Worm (Caenorhabditis elegans) whole organism, young adult: ENCODE measurements around the gene rpac-40.

Experiments
- B0019.2 ChIP-seq: fragments of 200-800 bp; sonication (Bioruptor generic); conservative IDR thresholded peaks from 2 replicates; pipeline ENCODE4 v1.3.6; 2022; ENCODE audit warnings: missing genetic modification reagents, missing genetic modification characterization, missing compliant biosample characterization
- B0035.1 ChIP-seq: sonication (generic microtip); optimal IDR thresholded peaks from 2 replicates; lab custom pipeline; 2016; ENCODE audit warnings: missing genetic modification characterization, mild to moderate bottlenecking, missing compliant biosample characterization, missing genotype, missing genetic modification reagents
- F22D6.2 ChIP-seq: sonication (generic microtip); optimal IDR thresholded peaks from 2 replicates; lab custom pipeline; 2016; ENCODE audit warnings: mild to moderate bottlenecking, missing genetic modification characterization, missing compliant biosample characterization
- F37B4.10 ChIP-seq: fragments of 200-800 bp; sonication (Bioruptor generic); IDR thresholded peaks from 2 replicates; pipeline ENCODE4 v1.3.6; 2022; ENCODE audit warnings: missing genetic modification characterization, missing compliant biosample characterization
- F57A8.1 ChIP-seq: fragments of 200-800 bp; sonication (Bioruptor generic); optimal IDR thresholded peaks from 2 replicates; lab custom pipeline; 2018; ENCODE audit warnings: mild to moderate bottlenecking, missing genetic modification characterization, moderate library complexity, missing compliant biosample characterization
- K11D2.4 ChIP-seq: fragments of 200-800 bp; sonication (Bioruptor generic); IDR thresholded peaks from 2 replicates; pipeline ENCODE4 v1.3.6; 2022; ENCODE audit warnings: missing genetic modification reagents, missing genetic modification characterization, missing compliant biosample characterization
- K12H6.12 ChIP-seq: fragments of 200-800 bp; sonication (Bioruptor generic); optimal IDR thresholded peaks from 2 replicates; lab custom pipeline; 2018; ENCODE audit warnings: mild to moderate bottlenecking, missing genetic modification characterization, missing compliant biosample characterization
- T26A5.8 ChIP-seq: sonication (generic microtip); optimal IDR thresholded peaks from 2 replicates; lab custom pipeline; 2016; ENCODE audit warnings: missing genetic modification characterization, missing compliant biosample characterization
- Y53G8AR.9 ChIP-seq: fragments of 200-800 bp; sonication (Bioruptor generic); conservative IDR thresholded peaks from 2 replicates; pipeline ENCODE4 v1.3.6; 2022; ENCODE audit warnings: missing genetic modification reagents, missing genetic modification characterization, missing compliant biosample characterization
- Y95B8A.8 ChIP-seq: fragments of 200-800 bp; sonication (Bioruptor generic); IDR thresholded peaks from 2 replicates; pipeline ENCODE4 v1.3.6; 2022; ENCODE audit warnings: missing genetic modification reagents, missing genetic modification characterization, missing compliant biosample characterization
- akir-1 ChIP-seq: fragments of 200-800 bp; sonication (Bioruptor generic); optimal IDR thresholded peaks from 2 replicates; lab custom pipeline; 2018; ENCODE audit warnings: mild to moderate bottlenecking, missing genetic modification characterization, moderate library complexity, missing compliant biosample characterization
- aptf-3 ChIP-seq: fragments of 200-800 bp; sonication (Bioruptor generic); IDR thresholded peaks from 2 replicates; pipeline ENCODE4 v1.3.6; 2022; ENCODE audit warnings: missing genetic modification characterization, missing compliant biosample characterization
- atf-7 ChIP-seq: sonication (generic microtip); optimal IDR thresholded peaks from 2 replicates; lab custom pipeline; 2017; ENCODE audit warnings: mild to moderate bottlenecking, missing genetic modification characterization, missing compliant biosample characterization
- attf-5 ChIP-seq: fragments of 200-800 bp; sonication (Bioruptor generic); optimal IDR thresholded peaks from 2 replicates; lab custom pipeline; 2018; ENCODE audit warnings: mild to moderate bottlenecking, missing genetic modification characterization, missing compliant biosample characterization
- attf-6 ChIP-seq: fragments of 200-800 bp; sonication (Bioruptor generic); IDR thresholded peaks from 2 replicates; pipeline ENCODE4 v1.3.6; 2022; ENCODE audit warnings: missing genetic modification reagents, missing genetic modification characterization, missing compliant biosample characterization
- ceh-100 ChIP-seq: fragments of 200-800 bp; sonication (Bioruptor generic); IDR thresholded peaks from 2 replicates; pipeline ENCODE4 v1.3.6; 2022; ENCODE audit warnings: missing genetic modification reagents, missing genetic modification characterization, missing compliant biosample characterization
- ceh-91 ChIP-seq: fragments of 200-800 bp; sonication (Bioruptor generic); IDR thresholded peaks from 2 replicates; pipeline ENCODE4 v1.3.6; 2022; ENCODE audit warnings: missing genetic modification reagents, missing genetic modification characterization, missing compliant biosample characterization
- chd-7 ChIP-seq: sonication (generic microtip); optimal IDR thresholded peaks from 2 replicates; lab custom pipeline; 2016; ENCODE audit warnings: mild to moderate bottlenecking, missing genetic modification characterization, moderate library complexity, missing compliant biosample characterization
- die-1 ChIP-seq: sonication (generic microtip); optimal IDR thresholded peaks from 2 replicates; lab custom pipeline; 2016; ENCODE audit warnings: missing genotype, mild to moderate bottlenecking, missing genetic modification characterization, missing compliant biosample characterization
- dox-1 ChIP-seq: fragments of 200-800 bp; sonication (Bioruptor generic); IDR thresholded peaks from 2 replicates; pipeline ENCODE4 v1.3.6; 2022; ENCODE audit warnings: missing genetic modification reagents, missing genetic modification characterization, missing compliant biosample characterization
- efl-1 ChIP-seq: fragments of 150-350 bp; optimal IDR thresholded peaks from 2 replicates; lab custom pipeline; 2014; ENCODE audit warnings: missing biosample characterization, missing genetic modification reagents, missing genetic modification characterization
- egrh-3 ChIP-seq: fragments of 200-800 bp; sonication (Bioruptor generic); IDR thresholded peaks from 2 replicates; pipeline ENCODE4 v1.3.6; 2022; ENCODE audit warnings: missing genetic modification reagents, missing genetic modification characterization, missing compliant biosample characterization
- ekl-4 ChIP-seq: fragments of 200-800 bp; sonication (Bioruptor generic); IDR thresholded peaks from 2 replicates; pipeline ENCODE4 v1.3.6; 2022; ENCODE audit warnings: missing genetic modification reagents, missing genetic modification characterization, missing compliant biosample characterization
- him-1 ChIP-seq: sonication (generic microtip); optimal IDR thresholded peaks from 2 replicates; lab custom pipeline; 2016; ENCODE audit warnings: missing genotype, missing genetic modification reagents, missing genetic modification characterization, missing compliant biosample characterization
- hlh-12 ChIP-seq: sonication (generic microtip); optimal IDR thresholded peaks from 2 replicates; lab custom pipeline; 2016; ENCODE audit warnings: missing genetic modification characterization, missing compliant biosample characterization
- lin-35 ChIP-seq, 3 experiments: fragments of 150-350 bp in 2 of 3; sonication (generic microtip) in 1 of 3; optimal IDR thresholded peaks; 2 replicates each; lab custom pipeline; 2014 to 2018; ENCODE audit warnings: missing biosample characterization in 3 of 3, missing genetic modification characterization in 3 of 3, missing genetic modification reagents in 3 of 3
- lin-54 ChIP-seq: fragments of 200-800 bp; sonication (Bioruptor generic); optimal IDR thresholded peaks from 2 replicates; lab custom pipeline; 2018; ENCODE audit warnings: mild to moderate bottlenecking, missing genetic modification characterization, missing compliant biosample characterization
- madf-3 ChIP-seq: fragments of 200-800 bp; sonication (Bioruptor generic); IDR thresholded peaks from 2 replicates; pipeline ENCODE4 v1.3.6; 2022; ENCODE audit warnings: missing genetic modification reagents, missing genetic modification characterization, missing compliant biosample characterization
- madf-6 ChIP-seq: fragments of 200-800 bp; sonication (Bioruptor generic); IDR thresholded peaks from 2 replicates; pipeline ENCODE4 v1.3.6; 2022; ENCODE audit warnings: missing genetic modification reagents, missing genetic modification characterization, missing compliant biosample characterization
- mes-4 ChIP-seq: sonication (generic microtip); optimal IDR thresholded peaks from 2 replicates; lab custom pipeline; 2016; ENCODE audit warnings: missing genotype, missing genetic modification characterization, missing compliant biosample characterization
- nhr-120 ChIP-seq: fragments of 200-800 bp; sonication (Bioruptor generic); IDR thresholded peaks from 2 replicates; pipeline ENCODE4 v1.3.6; 2022; ENCODE audit warnings: missing genetic modification characterization, missing compliant biosample characterization
- rcor-1 ChIP-seq: fragments of 200-800 bp; sonication (Bioruptor generic); IDR thresholded peaks from 2 replicates; pipeline ENCODE4 v1.3.6; 2022; ENCODE audit warnings: missing genetic modification reagents, missing genetic modification characterization, missing compliant biosample characterization
- snpc-1.1 ChIP-seq: sonication (generic microtip); optimal IDR thresholded peaks from 2 replicates; lab custom pipeline; 2017; ENCODE audit warnings: missing genetic modification characterization, mild to moderate bottlenecking, missing compliant biosample characterization, antibody characterized with exemption, moderate library complexity, missing genotype, missing genetic modification reagents; ENCODE audit not compliant: insufficient read depth
- snpc-3.4 ChIP-seq: sonication (generic microtip); optimal IDR thresholded peaks from 2 replicates; lab custom pipeline; 2017; ENCODE audit warnings: missing genetic modification characterization, mild to moderate bottlenecking, missing compliant biosample characterization, antibody characterized with exemption, moderate library complexity, missing genotype, missing genetic modification reagents
- snpc-4 ChIP-seq, 5 experiments: fragments of 150-350 bp in 1 of 5; sonication (generic microtip) in 4 of 5; optimal IDR thresholded peaks; 2 replicates each; lab custom pipeline; 2014 to 2018; ENCODE audit warnings: missing genetic modification characterization in 5 of 5, missing biosample characterization in 3 of 5, antibody characterized with exemption in 2 of 5, mild to moderate bottlenecking in 2 of 5, missing compliant biosample characterization in 2 of 5, missing genotype in 2 of 5, moderate library complexity in 2 of 5, missing genetic modification reagents in 1 of 5
- sptf-2 ChIP-seq: fragments of 200-800 bp; sonication (Bioruptor generic); optimal IDR thresholded peaks from 2 replicates; lab custom pipeline; 2018; ENCODE audit warnings: mild to moderate bottlenecking, missing genetic modification characterization, missing compliant biosample characterization
- tbp1 ChIP-seq: fragments of 200-800 bp; sonication (Bioruptor generic); optimal IDR thresholded peaks from 2 replicates; lab custom pipeline; 2018; ENCODE audit warnings: mild to moderate bottlenecking, missing genetic modification characterization, missing compliant biosample characterization
- tlf-1 ChIP-seq: fragments of 200-800 bp; sonication (Bioruptor generic); optimal IDR thresholded peaks from 2 replicates; lab custom pipeline; 2018; ENCODE audit warnings: mild to moderate bottlenecking, missing genetic modification characterization, missing compliant biosample characterization
- unc-130 ChIP-seq: sonication (generic microtip); optimal IDR thresholded peaks from 2 replicates; lab custom pipeline; 2016; ENCODE audit warnings: missing genetic modification reagents, missing genetic modification characterization, missing compliant biosample characterization
- zim-3 ChIP-seq: sonication (generic microtip); optimal IDR thresholded peaks from 2 replicates; lab custom pipeline; 2017; ENCODE audit warnings: mild to moderate bottlenecking, missing genetic modification characterization, moderate library complexity, missing compliant biosample characterization
- ztf-18 ChIP-seq: sonication (generic microtip); optimal IDR thresholded peaks from 2 replicates; lab custom pipeline; 2016; ENCODE audit warnings: missing genotype, mild to moderate bottlenecking, missing genetic modification characterization, missing compliant biosample characterization
- ztf-22 ChIP-seq: fragments of 200-800 bp; sonication (Bioruptor generic); optimal IDR thresholded peaks from 2 replicates; lab custom pipeline; 2018; ENCODE audit warnings: mild to moderate bottlenecking, missing genetic modification characterization, moderate library complexity, missing compliant biosample characterization
- ztf-3 ChIP-seq: fragments of 200-800 bp; sonication (Bioruptor generic); optimal IDR thresholded peaks from 2 replicates; lab custom pipeline; 2018; ENCODE audit warnings: mild to moderate bottlenecking, missing genetic modification characterization, missing compliant biosample characterization

rpac-40 gene

DNA sequence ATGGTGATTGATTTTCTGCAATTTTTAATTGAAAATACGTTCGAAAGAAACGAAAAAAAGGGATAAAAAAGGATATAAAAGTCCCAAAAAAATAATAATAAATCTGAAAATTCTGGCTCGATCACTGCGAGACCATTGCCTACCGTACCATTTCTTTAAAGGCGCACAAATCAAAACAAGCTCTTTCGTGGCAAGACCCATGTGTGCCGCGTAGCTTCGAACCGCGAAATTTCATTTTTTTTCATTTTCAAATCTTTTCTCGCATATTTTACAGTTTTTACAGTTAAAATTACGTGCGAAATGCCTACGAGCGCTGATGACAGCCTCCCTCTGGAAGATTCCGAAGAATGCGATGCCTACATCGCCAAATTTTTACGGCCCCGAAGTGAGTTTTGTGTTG lies 23.7 kb upstream of the rpac-40 start, which contains the start of the genes coh-4 and pid-5 (continued):
- peak; percentile 94 for TF ChIP-seq ceh-91 (GFP tag; lab: Robert Waterston, UW)
- TF ChIP-seq him-1 (tag; lab: Kevin White, UChicago), result peak; percentile 5
- no peak for TF ChIP-seq ztf-3 (GFP tag; lab: Kevin White, UChicago)
- peak; percentile 99 for TF ChIP-seq madf-6 (GFP tag; lab: Robert Waterston, UW)
- TF ChIP-seq chd-7 (tag; lab: Kevin White, UChicago), result no peak
- no peak for TF ChIP-seq ztf-18 (tag; lab: Kevin White, UChicago)
- peak; percentile 61 for TF ChIP-seq ekl-4
- TF ChIP-seq dox-1 (GFP tag; lab: Robert Waterston, UW), result peak; percentile 89
- TF ChIP-seq K11D2.4 (GFP tag; lab: Robert Waterston, UW), result no peak
- TF ChIP-seq lin-54 (GFP tag; lab: Kevin White, UChicago), result peak; percentile 90
- TF ChIP-seq Y53G8AR.9 (GFP tag; lab: Robert Waterston, UW), result peak; percentile 79
- peak in 1 of 3 experiments; percentile 46 for TF ChIP-seq lin-35 (GFP tag; optimal IDR thresholded peaks at IDR 0.05; lab: Kevin White, UChicago)
- peak; percentile 83 for TF ChIP-seq B0019.2 (GFP tag; lab: Robert Waterston, UW)
- 0 out of 2 replicates have a peak, but pooled peaks have one; percentile 70 for TF ChIP-seq madf-3 (GFP tag; lab: Robert Waterston, UW)
- peak; percentile 69; the same call in 1 of the 2 replicates for TF ChIP-seq attf-6
- no peak for TF ChIP-seq die-1 (tag; lab: Kevin White, UChicago)
- peak; percentile 87 for TF ChIP-seq Y95B8A.8 (GFP tag; lab: Robert Waterston, UW)
- no peak for TF ChIP-seq F22D6.2 (tag; lab: Kevin White, UChicago)
- TF ChIP-seq rcor-1 (GFP tag; lab: Robert Waterston, UW), result peak; percentile 80
- TF ChIP-seq hlh-12 (tag; lab: Kevin White, UChicago), result no peak
- TF ChIP-seq snpc-3.4 (tag; lab: Kevin White, UChicago), result peak; percentile 94
- peak; percentile 84 for TF ChIP-seq unc-130 (GFP tag; lab: Kevin White, UChicago)
- peak; percentile 63 for TF ChIP-seq tbp1 (GFP tag; lab: Kevin White, UChicago)
- TF ChIP-seq tlf-1, result peak; percentile 75
- TF ChIP-seq B0035.1 (tag; lab: Kevin White, UChicago), result no peak
- TF ChIP-seq, all 124 proteins: peak for 42

DNA sequence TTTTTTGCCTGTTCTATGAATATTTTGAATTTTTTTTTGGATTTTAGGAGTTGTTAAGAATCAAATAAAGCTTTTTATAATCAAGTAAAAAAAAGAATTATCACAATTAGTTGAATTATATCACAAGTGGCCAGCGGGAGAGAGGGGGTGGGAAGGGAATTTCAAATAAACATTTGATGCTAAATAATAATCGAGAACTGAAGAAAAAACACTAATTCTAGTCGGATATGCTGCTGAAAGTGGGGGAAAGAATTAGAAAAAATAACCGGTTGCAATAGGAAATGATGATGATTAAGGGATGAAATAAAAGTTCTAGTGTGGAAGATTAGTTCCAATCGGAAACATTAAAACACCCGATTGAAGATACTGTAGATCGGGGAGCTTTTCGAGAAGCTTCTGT lies 18.0 kb upstream of the rpac-40 start:
- TF ChIP-seq zim-3 (tag; lab: Kevin White, UChicago) (no peak), madf-6 (GFP tag; lab: Robert Waterston, UW) (peak; percentile 49)

DNA sequence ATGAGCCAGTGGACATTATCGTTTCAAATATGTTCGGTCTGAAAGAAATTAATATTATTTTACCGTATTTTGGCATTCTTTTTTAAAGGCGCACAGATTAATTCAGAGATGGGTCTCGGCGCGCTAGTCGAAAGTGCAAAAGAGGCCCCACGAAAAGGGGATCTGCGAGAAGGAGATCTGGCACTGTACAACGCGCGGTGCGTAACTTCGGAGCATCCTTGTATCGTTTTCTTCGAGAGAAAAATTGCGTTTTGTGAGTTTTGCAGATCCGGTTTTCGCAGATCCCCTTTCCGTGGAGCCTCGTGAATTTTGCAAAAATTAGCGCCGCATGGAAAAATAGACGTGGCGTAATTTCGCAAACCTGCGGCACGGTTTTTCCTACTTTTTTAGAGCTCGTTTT lies 17.6 kb upstream of the rpac-40 start:
- TF ChIP-seq F57A8.1 (GFP tag; lab: Kevin White, UChicago) (no peak), ceh-100 (GFP tag; lab: Robert Waterston, UW) (peak; percentile 76)

DNA sequence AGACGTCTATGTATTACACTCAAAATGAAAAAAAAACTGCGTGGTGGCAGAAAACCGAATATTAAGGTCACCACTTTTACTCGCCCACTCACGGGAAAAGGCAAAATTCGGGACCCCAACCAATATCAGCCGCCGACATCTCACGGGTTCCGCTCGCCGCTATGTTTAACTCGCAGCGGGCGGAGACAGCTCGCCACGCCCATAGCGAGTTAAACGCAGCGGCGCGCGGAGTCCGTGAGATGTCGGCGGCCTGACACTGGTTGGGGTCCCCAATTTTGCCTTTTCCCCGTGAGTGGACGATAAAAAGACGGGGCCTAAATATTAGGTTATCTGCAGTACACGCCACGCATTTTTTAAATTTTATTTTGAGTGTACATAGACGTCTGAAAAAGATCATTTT lies 16.7 kb upstream of the rpac-40 start:
- TF ChIP-seq aptf-3 (GFP tag; lab: Robert Waterston, UW) (no peak), atf-7 (tag; lab: Kevin White, UChicago) (no peak), attf-5 (GFP tag; lab: Kevin White, UChicago) (no peak), akir-1 (no peak), hlh-12 (tag; lab: Kevin White, UChicago) (no peak), egrh-3 (peak; percentile 73), snpc-1.1 (peak; percentile 40), rcor-1 (GFP tag; lab: Robert Waterston, UW) (no peak), Y95B8A.8 (GFP tag; lab: Robert Waterston, UW) (no peak), nhr-120 (no peak), T26A5.8 (no peak), efl-1 (GFP tag; lab: Kevin White, UChicago) (no peak), F37B4.10 (GFP tag; lab: Robert Waterston, UW) (no peak), ztf-22 (GFP tag; lab: Kevin White, UChicago) (no peak), tbp1 (GFP tag; lab: Kevin White, UChicago) (no peak), F22D6.2 (tag; lab: Kevin White, UChicago) (no peak), K12H6.12 (no peak), sptf-2 (GFP tag; lab: Kevin White, UChicago) (no peak), mes-4 (tag; lab: Kevin White, UChicago) (no peak), tlf-1 (no peak), snpc-4 (GFP tag; optimal IDR thresholded peaks at IDR 0.05; lab: Kevin White, UChicago) (no peak), snpc-4 (tag; optimal IDR thresholded peaks at IDR 0.05; lab: Kevin White, UChicago) (peak in 2 of 4 experiments; percentile 86 to 89)
